Fruit fly (Drosophila melanogaster): ENCODE data around the gene VhaPPA1-1.

VhaPPA1-1 gene

DNA sequence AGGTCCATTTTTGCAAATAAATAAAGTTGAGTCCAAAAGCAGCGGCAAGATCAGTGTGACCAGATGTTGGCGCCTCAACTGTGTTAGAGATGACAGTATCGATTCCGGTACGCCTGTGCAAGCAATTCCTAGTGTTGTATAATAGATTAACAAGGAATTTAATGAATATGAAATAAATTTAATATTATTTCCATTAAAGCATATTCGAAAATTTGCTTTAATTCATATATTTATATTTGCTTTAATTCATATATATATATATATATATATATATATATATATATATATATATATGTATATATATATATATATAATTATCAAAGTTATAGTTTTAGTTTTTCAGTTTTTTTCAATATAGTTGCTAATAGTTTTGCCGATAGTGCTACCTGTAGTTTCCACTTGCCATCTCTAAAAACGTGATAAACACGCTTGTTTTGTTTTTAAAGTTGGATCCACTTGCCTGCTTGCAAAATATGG lies 5.5 kb downstream of the VhaPPA1-1 start, which contains the start of the genes Nup93-2 and CG3817 (continued):
- TF ChIP-seq CG32006 (GFP tag; optimal IDR thresholded peaks at IDR 0.05): peak; percentile 59
- TF ChIP-seq Ets96B (tag; optimal IDR thresholded peaks at IDR 0.05): peak; percentile 69
- TF ChIP-seq CG8119 (GFP tag; IDR thresholded peaks at IDR 0.05): no peak
- TF ChIP-seq fd85E (GFP tag; optimal IDR thresholded peaks at IDR 0.05): no peak
- TF ChIP-seq CG1621 (tag; optimal IDR thresholded peaks at IDR 0.05): peak; percentile 24
- TF ChIP-seq Met (GFP tag; optimal IDR thresholded peaks at IDR 0.05): no peak
- no peak for TF ChIP-seq svp (GFP tag)
- no peak for TF ChIP-seq vri (GFP tag; optimal IDR thresholded peaks at IDR 0.05)

DNA sequence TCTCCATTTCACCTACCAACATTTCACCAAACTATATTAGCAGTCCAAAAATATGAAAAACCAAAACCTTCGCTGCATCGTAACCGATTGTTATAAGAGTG lies 9.2 kb downstream of the VhaPPA1-1 start, which contains the start of gene CG14860:
CG14860 (plus strand) TSS at position 2 of the 101 bp plus-strand sequence.
- no peak for TF ChIP-seq CG8632 (GFP tag; optimal IDR thresholded peaks at IDR 0.05)
- no peak for TF ChIP-seq Hr4 (GFP tag; optimal IDR thresholded peaks at IDR 0.05)
- TF ChIP-seq esn (GFP tag; optimal IDR thresholded peaks at IDR 0.05): no peak

DNA sequence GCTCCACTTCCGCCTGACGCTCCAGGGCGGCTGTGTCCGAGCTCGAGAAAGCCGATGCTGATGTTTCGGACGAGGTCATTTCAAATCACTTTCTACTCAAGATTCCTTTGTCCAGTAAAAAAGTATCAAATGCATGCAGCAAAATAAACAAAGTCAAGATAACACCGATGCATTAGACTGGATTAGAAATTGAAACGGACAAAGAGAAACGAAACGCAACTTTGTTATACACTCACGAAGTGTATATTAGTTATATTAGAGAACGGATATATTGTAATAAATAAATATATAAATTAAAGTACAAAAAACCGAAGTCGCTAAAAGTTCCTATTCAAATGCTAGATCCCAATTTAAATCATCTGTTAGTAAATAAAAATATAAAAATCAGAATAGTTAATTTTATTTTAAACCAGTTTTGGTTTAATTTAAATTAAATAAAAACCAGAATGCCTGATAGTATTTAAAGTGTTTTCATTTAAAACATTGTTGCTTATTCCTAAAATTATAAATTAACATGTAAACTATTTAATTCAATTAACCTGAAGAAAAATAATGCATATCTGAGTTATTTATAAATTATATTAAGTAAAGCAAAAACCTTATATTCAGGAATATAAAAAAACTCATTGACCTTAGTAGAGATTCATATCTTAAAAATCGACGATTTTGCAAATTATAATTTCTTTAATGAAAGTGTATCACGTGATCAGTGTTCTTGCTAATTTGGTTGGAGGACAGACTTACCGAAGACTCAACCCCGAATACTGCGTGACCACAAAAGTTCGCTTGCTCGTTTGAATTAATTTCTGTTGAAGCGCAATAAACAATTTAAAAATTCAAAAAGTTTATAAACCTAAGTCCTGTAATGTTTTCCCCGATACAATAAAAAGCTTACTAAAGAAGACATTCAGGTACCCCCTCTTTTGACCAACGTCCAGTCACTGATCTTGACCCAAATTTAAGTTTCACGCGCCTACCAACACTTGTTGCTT lies 9.8 kb downstream of the VhaPPA1-1 start, which contains the start of gene Dph2:
Dph2 (minus strand) TSS at position 164 of the 992 bp plus-strand sequence.
- peak; percentile 2 for TF ChIP-seq CG11762 (GFP tag; optimal IDR thresholded peaks at IDR 0.05; ENCODE audit: insufficient read depth)
- TF ChIP-seq Met (GFP tag; optimal IDR thresholded peaks at IDR 0.05): no peak
- TF ChIP-seq Hr4 (GFP tag; optimal IDR thresholded peaks at IDR 0.05): no peak
- TF ChIP-seq CG10669 (GFP tag; optimal IDR thresholded peaks at IDR 0.05): no peak
- TF ChIP-seq net (GFP tag; optimal IDR thresholded peaks at IDR 0.05): no peak
- TF ChIP-seq CG1621 (tag; optimal IDR thresholded peaks at IDR 0.05): no peak
- no peak for TF ChIP-seq achi (GFP tag; optimal IDR thresholded peaks at IDR 0.05)
- TF ChIP-seq CG8319 (GFP tag; optimal IDR thresholded peaks at IDR 0.05): no peak
- no peak for TF ChIP-seq Eip78C (GFP tag)
- TF ChIP-seq dac (GFP tag; optimal IDR thresholded peaks at IDR 0.05): no peak
- peak; percentile 75; the same call in 2 of the 3 replicates for TF ChIP-seq CG8119 (GFP tag; IDR thresholded peaks at IDR 0.05)
- TF ChIP-seq salr (GFP tag; optimal IDR thresholded peaks at IDR 0.05): no peak
- TF ChIP-seq CG6163 (GFP tag; IDR thresholded peaks at IDR 0.05): peak; percentile 45
- no peak for TF ChIP-seq CG6792 (GFP tag; optimal IDR thresholded peaks at IDR 0.05)
- TF ChIP-seq cyc (GFP tag; optimal IDR thresholded peaks at IDR 0.05): peak; percentile 50
- no peak for TF ChIP-seq vri (GFP tag; optimal IDR thresholded peaks at IDR 0.05)
- TF ChIP-seq OdsH (GFP tag; optimal IDR thresholded peaks at IDR 0.05): no peak
- no peak for TF ChIP-seq CG4318 (GFP tag; optimal IDR thresholded peaks at IDR 0.05)
- peak; percentile 70; the same call in 1 of the 2 replicates for TF ChIP-seq CG15336 (GFP tag; IDR thresholded peaks at IDR 0.05)
- TF ChIP-seq Smox (GFP tag; optimal IDR thresholded peaks at IDR 0.05): no peak
- peak; percentile 72 for TF ChIP-seq Hr39 (GFP tag; optimal IDR thresholded peaks at IDR 0.05)
- 0 out of 2 replicates have a peak, but pooled peaks have one; percentile 18 for TF ChIP-seq CG11294 (GFP tag; IDR thresholded peaks at IDR 0.05)
- no peak for TF ChIP-seq ss (GFP tag; optimal IDR thresholded peaks at IDR 0.05)
- TF ChIP-seq lz (GFP tag; optimal IDR thresholded peaks at IDR 0.05): peak; percentile 35
- peak; percentile 72 for TF ChIP-seq CG31627 (GFP tag; optimal IDR thresholded peaks at IDR 0.05)
- TF ChIP-seq Ets21C (GFP tag; optimal IDR thresholded peaks at IDR 0.05): no peak
- TF ChIP-seq svp (GFP tag): no peak
- TF ChIP-seq Eip75B (GFP tag; optimal IDR thresholded peaks at IDR 0.05): peak; percentile 86
- no peak for TF ChIP-seq CG6276 (GFP tag; optimal IDR thresholded peaks at IDR 0.05)
- TF ChIP-seq Hr38 (GFP tag; optimal IDR thresholded peaks at IDR 0.05): no peak
- TF ChIP-seq spab (GFP tag; optimal IDR thresholded peaks at IDR 0.05): no peak
- no peak for TF ChIP-seq Sox102F (GFP tag; optimal IDR thresholded peaks at IDR 0.05)
- peak; percentile 49 for TF ChIP-seq CG3032 (tag; optimal IDR thresholded peaks at IDR 0.05)
- TF ChIP-seq Gug (GFP tag; IDR thresholded peaks at IDR 0.05): peak; percentile 66; the same call in 1 of the 2 replicates
- TF ChIP-seq CG8632 (GFP tag; optimal IDR thresholded peaks at IDR 0.05): peak; percentile 14
- no peak for TF ChIP-seq Eip93F (GFP tag; optimal IDR thresholded peaks at IDR 0.05)
- no peak for TF ChIP-seq fd59A (GFP tag; optimal IDR thresholded peaks at IDR 0.05)
- TF ChIP-seq acj6 (GFP tag; optimal IDR thresholded peaks at IDR 0.05): no peak
- TF ChIP-seq Ets96B (tag; optimal IDR thresholded peaks at IDR 0.05): peak; percentile 35
- TF ChIP-seq dsx (GFP tag; optimal IDR thresholded peaks at IDR 0.05; ENCODE audit: poor library complexity, severe bottlenecking): no peak
- peak; percentile 37 for TF ChIP-seq CG11902 (GFP tag; optimal IDR thresholded peaks at IDR 0.05)
- TF ChIP-seq Sox15 (GFP tag; optimal IDR thresholded peaks at IDR 0.05): peak; percentile 17

All from whole organism, prepupa.